Worm (Caenorhabditis elegans): Measurements from ENCODE around the gene Y70C5A.4.

- TF ChIP-seq tbx-7 (tag; optimal IDR thresholded peaks at IDR 0.05) (no peak), dve-1 (tag; optimal IDR thresholded peaks at IDR 0.05) (no peak), ceh-30 (tag; optimal IDR thresholded peaks at IDR 0.05) (no peak), hlh-15 (tag; optimal IDR thresholded peaks at IDR 0.05) (no peak), elt-2 (tag; optimal IDR thresholded peaks at IDR 0.05) (no peak), ceh-18 (tag; optimal IDR thresholded peaks at IDR 0.05) (no peak)
These were observed 20.6 kb downstream of the Y70C5A.4 start, which contains the start of gene srw-76 for ce11 chrV:16638204-16638603.
